Fruit fly (Drosophila melanogaster) whole organism, embryonic: ENCODE measurements around the gene NimB5.
A peak's percentile ranks its signal among the peaks of the same experiment; 100 is the strongest.

Experiments
- Abd-B ChIP-seq: fragments of 200-800 bp; sonication (Bioruptor generic); optimal IDR thresholded peaks from 2 replicates; lab custom pipeline; 2018; ENCODE audit warnings: missing biosample characterization, mild to moderate bottlenecking, missing genetic modification characterization, moderate library complexity
- Adf1 ChIP-seq: fragments of 200-800 bp; sonication (Bioruptor generic); IDR thresholded peaks from 2 replicates; pipeline ENCODE4 v1.3.6; 2022; ENCODE audit warnings: missing biosample characterization, missing genetic modification characterization
- Antp ChIP-seq: fragments of 200-800 bp; sonication (Bioruptor generic); optimal IDR thresholded peaks from 3 replicates; lab custom pipeline; 2016; ENCODE audit warnings: missing biosample characterization, missing genetic modification characterization
- CG10366 ChIP-seq: fragments of 200-800 bp; sonication (Bioruptor generic); IDR thresholded peaks from 2 replicates; pipeline ENCODE4 v1.3.6; 2022; ENCODE audit warnings: missing biosample characterization, missing genetic modification characterization
- CG11085 ChIP-seq: fragments of 200-800 bp; sonication (Bioruptor generic); IDR thresholded peaks from 2 replicates; pipeline ENCODE4 v1.3.6; 2022; ENCODE audit warnings: missing biosample characterization, missing genetic modification characterization
- CG11398 ChIP-seq: fragments of 200-800 bp; sonication (Bioruptor generic); optimal IDR thresholded peaks from 2 replicates; lab custom pipeline; 2016; ENCODE audit warnings: missing biosample characterization, missing genetic modification characterization
- CG11456 ChIP-seq: fragments of 200-800 bp; sonication (Bioruptor generic); IDR thresholded peaks from 3 replicates; pipeline ENCODE4 v1.3.6; 2022; ENCODE audit warnings: missing biosample characterization, missing genetic modification characterization
- CG14050 ChIP-seq: fragments of 200-800 bp; sonication (Bioruptor generic); IDR thresholded peaks from 3 replicates; pipeline ENCODE4 v1.3.6; 2022; ENCODE audit warnings: missing biosample characterization, missing genetic modification characterization
- CG14710 ChIP-seq: fragments of 200-800 bp; sonication (Bioruptor generic); optimal IDR thresholded peaks from 3 replicates; lab custom pipeline; 2019; ENCODE audit warnings: missing biosample characterization, mild to moderate bottlenecking, missing genetic modification characterization, moderate library complexity
- CG14965 ChIP-seq: fragments of 200-800 bp; sonication (Bioruptor generic); optimal IDR thresholded peaks from 2 replicates; lab custom pipeline; 2016; ENCODE audit warnings: missing biosample characterization, missing genetic modification characterization, borderline replicate concordance
- CG17912 ChIP-seq: fragments of 200-800 bp; sonication (Bioruptor generic); optimal IDR thresholded peaks from 2 replicates; lab custom pipeline; 2018; ENCODE audit warnings: missing biosample characterization, mild to moderate bottlenecking, missing genetic modification characterization
- CG31388 ChIP-seq: fragments of 200-800 bp; sonication (Bioruptor generic); optimal IDR thresholded peaks from 2 replicates; lab custom pipeline; 2016; ENCODE audit warnings: missing biosample characterization, missing genetic modification characterization
- CG3163 ChIP-seq: fragments of 200-800 bp; sonication (Bioruptor generic); optimal IDR thresholded peaks from 3 replicates; lab custom pipeline; 2016; ENCODE audit warnings: missing biosample characterization, missing genetic modification characterization
- CG3281 ChIP-seq: fragments of 200-800 bp; sonication (Bioruptor generic); optimal IDR thresholded peaks from 3 replicates; lab custom pipeline; 2017; ENCODE audit warnings: missing biosample characterization, mild to moderate bottlenecking, missing genetic modification characterization
- CG8089 ChIP-seq: fragments of 200-800 bp; sonication (Bioruptor generic); optimal IDR thresholded peaks from 3 replicates; lab custom pipeline; 2016; ENCODE audit warnings: missing biosample characterization, missing genetic modification characterization
- CG9609 ChIP-seq: fragments of 200-800 bp; sonication (Bioruptor generic); optimal IDR thresholded peaks from 3 replicates; lab custom pipeline; 2016; ENCODE audit warnings: missing biosample characterization, missing genetic modification characterization
- D19A ChIP-seq: fragments of 200-800 bp; optimal IDR thresholded peaks from 3 replicates; lab custom pipeline; 2019; ENCODE audit warnings: missing biosample characterization, mild to moderate bottlenecking, missing genetic modification characterization, moderate library complexity
- Dad ChIP-seq: fragments of 200-800 bp; sonication (Bioruptor generic); optimal IDR thresholded peaks from 3 replicates; lab custom pipeline; 2016; ENCODE audit warnings: missing biosample characterization, missing genetic modification characterization
- Fer1 ChIP-seq: fragments of 200-800 bp; sonication (Bioruptor generic); optimal IDR thresholded peaks from 2 replicates; lab custom pipeline; 2017; ENCODE audit warnings: missing biosample characterization, mild to moderate bottlenecking, missing genetic modification characterization
- H15 ChIP-seq: fragments of 200-800 bp; sonication (Bioruptor generic); IDR thresholded peaks from 3 replicates; pipeline ENCODE4 v1.3.6; 2022; ENCODE audit warnings: missing biosample characterization, missing genetic modification characterization
- Lhr ChIP-seq: fragments of 200-800 bp; sonication (Bioruptor generic); optimal IDR thresholded peaks from 3 replicates; lab custom pipeline; 2017; ENCODE audit warnings: mild to moderate bottlenecking, missing biosample characterization, missing genetic modification reagents, missing genetic modification characterization
- Myb ChIP-seq: fragments of 200-800 bp; sonication (Bioruptor generic); optimal IDR thresholded peaks from 2 replicates; lab custom pipeline; 2016; ENCODE audit warnings: missing biosample characterization, missing genetic modification characterization
- Nf-YA ChIP-seq: fragments of 200-800 bp; sonication (Bioruptor generic); IDR thresholded peaks from 2 replicates; pipeline ENCODE4 v1.3.6; 2022; ENCODE audit warnings: missing biosample characterization, missing genetic modification characterization
- Sin3A ChIP-seq: fragments of >200 bp; optimal IDR thresholded peaks from 2 replicates; lab custom pipeline; 2018
- Stat92E ChIP-seq, 3 experiments: fragments of >200 bp in 2 of 3; fragments of 200-800 bp in 1 of 3; sonication (Bioruptor generic) in 1 of 3; optimal IDR thresholded peaks; 2 replicates each; lab custom pipeline; 2017 to 2019; ENCODE audit warnings: missing biosample characterization in 3 of 3, missing genetic modification characterization in 3 of 3, mild to moderate bottlenecking in 1 of 3, moderate library complexity in 1 of 3
- Tbp ChIP-seq: fragments of >200 bp; optimal IDR thresholded peaks from 2 replicates; lab custom pipeline; 2018; ENCODE audit warnings: missing biosample characterization, missing genetic modification characterization
- Usf ChIP-seq: fragments of 200-800 bp; sonication (Bioruptor generic); optimal IDR thresholded peaks from 2 replicates; lab custom pipeline; 2017; ENCODE audit warnings: missing genotype, missing biosample characterization, missing genetic modification characterization
- ato ChIP-seq: fragments of 200-800 bp; sonication (Bioruptor generic); IDR thresholded peaks from 2 replicates; pipeline ENCODE4 v1.3.6; 2022; ENCODE audit warnings: missing biosample characterization, missing genetic modification characterization; ENCODE audit not compliant: partially characterized antibody
- bcd ChIP-seq: fragments of 200-800 bp; sonication (Bioruptor generic); optimal IDR thresholded peaks from 2 replicates; lab custom pipeline; 2017; ENCODE audit warnings: missing biosample characterization, mild to moderate bottlenecking, missing genetic modification characterization
- chif ChIP-seq, 2 experiments: fragments of 200-800 bp; sonication (Bioruptor generic); optimal IDR thresholded peaks; 3 replicates each; lab custom pipeline; 2016; ENCODE audit warnings: missing biosample characterization in 2 of 2, missing genetic modification characterization in 2 of 2
- dan ChIP-seq: fragments of 200-800 bp; sonication (Bioruptor generic); IDR thresholded peaks from 2 replicates; pipeline ENCODE4 v1.3.6; 2022; ENCODE audit warnings: missing biosample characterization, missing genetic modification characterization
- disco-r ChIP-seq: fragments of 200-800 bp; sonication (Bioruptor generic); optimal IDR thresholded peaks from 2 replicates; lab custom pipeline; 2016; ENCODE audit warnings: missing biosample characterization, missing genetic modification characterization
- dm ChIP-seq: fragments of 200-800 bp; sonication (Bioruptor generic); optimal IDR thresholded peaks from 3 replicates; lab custom pipeline; 2016; ENCODE audit warnings: missing biosample characterization, missing genetic modification characterization
- dysf ChIP-seq: fragments of 200-800 bp; sonication (Bioruptor generic); IDR thresholded peaks from 3 replicates; pipeline ENCODE4 v1.3.6; 2022; ENCODE audit warnings: missing biosample characterization, missing genetic modification characterization
- exex ChIP-seq: fragments of 200-800 bp; sonication (Bioruptor generic); optimal IDR thresholded peaks from 4 replicates; lab custom pipeline; 2018; ENCODE audit warnings: missing biosample characterization, mild to moderate bottlenecking, missing genetic modification characterization, moderate library complexity
- ftz-f1 ChIP-seq: fragments of 200-800 bp; sonication (Bioruptor generic); optimal IDR thresholded peaks from 2 replicates; lab custom pipeline; 2016; ENCODE audit warnings: missing biosample characterization, missing genetic modification characterization
- hb ChIP-seq: fragments of 200-800 bp; sonication (Bioruptor generic); IDR thresholded peaks from 3 replicates; pipeline ENCODE4 v1.3.6; 2022; ENCODE audit warnings: missing biosample characterization, missing genetic modification characterization; ENCODE audit not compliant: partially characterized antibody
- ind ChIP-seq: fragments of 200-800 bp; sonication (Bioruptor generic); optimal IDR thresholded peaks from 3 replicates; lab custom pipeline; 2016; ENCODE audit warnings: missing biosample characterization, missing genetic modification characterization
- ken ChIP-seq: fragments of 200-800 bp; sonication (Bioruptor generic); IDR thresholded peaks from 3 replicates; pipeline ENCODE4 v1.3.6; 2022; ENCODE audit warnings: missing biosample characterization, missing genetic modification characterization
- klu ChIP-seq: fragments of 200-800 bp; sonication (Bioruptor generic); IDR thresholded peaks from 2 replicates; pipeline ENCODE4 v1.3.6; 2022; ENCODE audit warnings: missing biosample characterization, missing genetic modification characterization
- lmd ChIP-seq: fragments of 200-800 bp; sonication (Bioruptor generic); IDR thresholded peaks from 2 replicates; pipeline ENCODE4 v1.3.6; 2022; ENCODE audit warnings: missing biosample characterization, missing genetic modification characterization
- luna ChIP-seq: fragments of 200-800 bp; sonication (Bioruptor generic); optimal IDR thresholded peaks from 2 replicates; lab custom pipeline; 2016; ENCODE audit warnings: missing biosample characterization, missing genetic modification characterization
- nerfin-1 ChIP-seq: fragments of 200-800 bp; sonication (Bioruptor generic); optimal IDR thresholded peaks from 3 replicates; lab custom pipeline; 2019; ENCODE audit warnings: missing biosample characterization, mild to moderate bottlenecking, missing genetic modification characterization, moderate library complexity
- otp ChIP-seq: fragments of 200-800 bp; sonication (Bioruptor generic); IDR thresholded peaks from 3 replicates; pipeline ENCODE4, ENCODE4 v1.3.6; 2022; ENCODE audit warnings: missing biosample characterization, missing genetic modification characterization
- p53 ChIP-seq: fragments of 200-800 bp; sonication (Bioruptor generic); optimal IDR thresholded peaks from 2 replicates; lab custom pipeline; 2016; ENCODE audit warnings: missing biosample characterization, missing genetic modification characterization
- sens ChIP-seq: fragments of 200-800 bp; sonication (Bioruptor generic); peaks from one replicate; lab custom pipeline; 2016; ENCODE audit warnings: missing biosample characterization, missing genetic modification characterization
- sima ChIP-seq: fragments of 200-800 bp; sonication (Bioruptor generic); optimal IDR thresholded peaks from 2 replicates; lab custom pipeline; 2016; ENCODE audit warnings: missing biosample characterization, missing genetic modification characterization
- slbo ChIP-seq: fragments of 200-800 bp; sonication (Bioruptor generic); IDR thresholded peaks from 2 replicates; pipeline ENCODE4 v1.3.6; 2022; ENCODE audit warnings: missing biosample characterization, missing genetic modification characterization
- slou ChIP-seq: fragments of 200-800 bp; sonication (Bioruptor generic); optimal IDR thresholded peaks from 3 replicates; lab custom pipeline; 2016; ENCODE audit warnings: missing biosample characterization, missing genetic modification characterization
- toy ChIP-seq: fragments of 200-800 bp; sonication (Bioruptor generic); IDR thresholded peaks from 2 replicates; pipeline ENCODE4 v1.3.6; 2022; ENCODE audit warnings: missing biosample characterization, missing genetic modification characterization

Gene NimB5

DNA sequence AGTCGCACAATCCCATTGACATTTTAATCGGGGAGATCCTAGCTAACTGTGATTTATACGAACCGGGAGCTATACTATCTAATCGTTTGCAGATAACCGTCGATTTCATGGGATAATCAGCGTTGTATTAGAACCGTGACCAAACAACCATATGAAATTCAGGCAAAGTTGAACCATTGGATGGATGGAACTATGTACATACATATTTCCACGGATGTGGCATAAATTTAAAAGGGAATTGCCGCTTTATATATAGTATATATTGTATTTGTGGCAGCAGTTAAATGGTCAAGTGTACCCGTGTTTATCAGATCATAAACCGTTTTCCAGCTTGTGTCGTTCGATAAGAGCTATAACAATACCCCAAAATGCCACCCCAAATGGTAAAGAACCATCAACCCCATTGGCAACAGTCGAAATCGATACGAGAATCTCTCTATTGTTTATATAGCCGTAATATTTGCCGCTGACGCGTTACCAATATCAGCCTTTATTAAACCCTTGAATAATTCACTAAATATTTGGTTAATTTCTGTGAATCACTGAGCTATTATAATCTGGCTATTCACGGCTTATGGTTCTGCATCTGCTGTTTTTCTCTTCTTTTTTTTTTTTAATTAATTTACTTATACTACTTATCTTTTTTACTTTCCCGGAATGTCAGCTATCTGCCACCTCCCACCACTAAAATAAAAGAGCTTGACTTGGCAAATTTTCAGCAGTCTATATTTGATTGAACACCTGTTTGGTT, 42.5 kb downstream of the NimB5 start, which contains the start of gene bgm (continued):
- no peak for TF ChIP-seq sens (GFP tag; lab: Kevin White, UChicago)

DNA sequence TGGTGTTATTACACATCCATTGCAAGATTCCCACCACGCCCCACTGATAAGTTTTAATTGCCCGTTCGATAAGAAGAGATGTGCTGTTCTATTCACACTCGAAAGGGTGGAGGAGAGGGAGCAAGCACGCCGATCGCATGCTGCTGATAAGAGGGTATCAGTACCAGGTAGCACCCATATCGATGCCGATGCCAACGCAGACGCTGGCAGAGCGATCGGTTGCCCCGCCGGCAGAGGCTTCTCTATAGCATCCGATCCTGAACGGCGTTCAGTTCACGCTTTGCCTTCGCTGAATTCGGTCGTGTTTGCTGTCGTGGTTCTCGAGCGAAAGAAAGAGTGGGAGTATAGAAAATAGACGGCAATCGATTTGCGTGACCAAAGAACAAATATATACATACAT, 43.5 kb downstream of the NimB5 start:
- TF ChIP-seq Dad (GFP tag; lab: Kevin White, UChicago) (no peak), CG11456 (GFP tag; lab: Robert Waterston, UW) (0 out of 3 replicates have a peak, but pooled peaks have one; percentile 53), dan (GFP tag; lab: Robert Waterston, UW) (no peak), D19A (tag; lab: Kevin White, UChicago) (no peak), CG11085 (GFP tag; lab: Robert Waterston, UW) (no peak), ftz-f1 (GFP tag; lab: Kevin White, UChicago) (no peak), Sin3A (no peak), dysf (GFP tag; lab: Robert Waterston, UW) (no peak), ato (GFP tag; lab: Robert Waterston, UW) (no peak), Adf1 (GFP tag; lab: Robert Waterston, UW) (peak; percentile 96), CG3281 (GFP tag; lab: Kevin White, UChicago) (peak; percentile 22), toy (no peak), dm (GFP tag; lab: Kevin White, UChicago) (no peak), exex (tag; lab: Kevin White, UChicago) (peak; percentile 98), CG8089 (no peak), Stat92E (GFP tag; optimal IDR thresholded peaks at IDR 0.05; lab: Kevin White, UChicago) (no peak), otp (GFP tag; lab: Robert Waterston, UW) (no peak), Nf-YA (no peak), Fer1 (GFP tag; lab: Kevin White, UChicago) (peak; percentile 12), CG10366 (GFP tag; lab: Robert Waterston, UW) (no peak), ind (no peak), H15 (GFP tag; lab: Robert Waterston, UW) (no peak), Antp (no peak), CG3163 (no peak), hb (GFP tag; lab: Robert Waterston, UW) (no peak), Tbp (GFP tag; lab: Kevin White, UChicago) (no peak), CG31388 (GFP tag; lab: Kevin White, UChicago) (no peak), Lhr (GFP tag; lab: Kevin White, UChicago) (no peak), CG17912 (no peak), lmd (GFP tag; lab: Robert Waterston, UW) (no peak), CG14050 (GFP tag; lab: Robert Waterston, UW) (no peak), CG9609 (GFP tag; lab: Kevin White, UChicago) (no peak), CG14710 (tag; lab: Kevin White, UChicago) (no peak), p53 (GFP tag; lab: Kevin White, UChicago) (no peak), chif (GFP tag; optimal IDR thresholded peaks at IDR 0.05; lab: Kevin White, UChicago) (no peak), slbo (no peak), nerfin-1 (tag; lab: Kevin White, UChicago) (no peak), Myb (GFP tag; lab: Kevin White, UChicago) (no peak), bcd (GFP tag; lab: Kevin White, UChicago) (no peak), CG14965 (GFP tag; lab: Kevin White, UChicago) (no peak), sima (GFP tag; lab: Kevin White, UChicago) (no peak), ken (GFP tag; lab: Robert Waterston, UW) (no peak), Usf (GFP tag; lab: Kevin White, UChicago) (no peak), Abd-B (GFP tag; lab: Kevin White, UChicago) (no peak), disco-r (GFP tag; lab: Kevin White, UChicago) (no peak), slou (no peak), CG11398 (GFP tag; lab: Kevin White, UChicago) (no peak), luna (GFP tag; lab: Kevin White, UChicago) (no peak), klu (GFP tag; lab: Robert Waterston, UW) (no peak)
